Worm (Caenorhabditis elegans): ENCODE data around the gene T13C2.2.

DNA sequence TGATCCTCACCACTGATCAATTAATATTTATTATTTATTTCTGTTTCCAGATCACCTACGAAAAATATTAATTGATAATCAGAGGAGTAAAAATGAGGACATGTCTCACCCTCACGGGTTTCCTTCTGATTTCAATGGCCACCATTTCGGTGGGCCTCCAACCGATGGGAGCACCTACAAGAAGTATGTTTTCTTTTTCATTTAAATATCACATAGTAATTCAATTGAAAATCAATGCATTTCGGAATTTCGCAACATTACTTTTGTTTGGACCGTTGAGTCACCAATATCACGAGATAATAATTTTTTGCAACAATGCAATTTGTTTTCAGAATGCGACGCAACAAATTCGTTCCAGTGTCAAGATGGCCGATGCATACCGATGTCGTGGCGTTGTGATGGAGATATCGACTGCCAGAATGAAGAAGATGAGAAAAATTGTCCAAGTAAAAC, 8.6 kb upstream of the T13C2.2 start, which contains the start of gene gldi-2:
- TF ChIP-seq lsy-2 (tag; optimal IDR thresholded peaks at IDR 0.05): no peak
- TF ChIP-seq nhr-237 (tag; optimal IDR thresholded peaks at IDR 0.05): no peak
- TF ChIP-seq snpc-4 (tag; optimal IDR thresholded peaks at IDR 0.05): no peak
- no peak for TF ChIP-seq elt-1 (tag; optimal IDR thresholded peaks at IDR 0.05; ENCODE audit: borderline replicate concordance, insufficient read depth)
- TF ChIP-seq unc-62 (GFP tag; optimal IDR thresholded peaks at IDR 0.05): no peak
- no peak for TF ChIP-seq nhr-28 (tag; optimal IDR thresholded peaks at IDR 0.05)
- no peak for TF ChIP-seq lin-13 (tag; optimal IDR thresholded peaks at IDR 0.05)
- TF ChIP-seq sptf-1 (tag; optimal IDR thresholded peaks at IDR 0.05): no peak

Data from whole organism, mixed stage, embryonic.